Fruit fly (Drosophila melanogaster) whole organism, embryonic: ENCODE data around the gene HBS1.

Experiments used
- ATbp ChIP-seq: fragments of 200-800 bp; sonication (Bioruptor generic); optimal IDR thresholded peaks from 2 replicates; lab custom pipeline; 2017; ENCODE audit warnings: missing biosample characterization, mild to moderate bottlenecking, missing genetic modification characterization, missing genetic modification reagents
- B-H2 ChIP-seq: fragments of 200-800 bp; sonication (Bioruptor generic); optimal IDR thresholded peaks from 2 replicates; lab custom pipeline; 2018; ENCODE audit warnings: missing biosample characterization, mild to moderate bottlenecking, missing genetic modification characterization
- Bteb2 ChIP-seq: fragments of 200-800 bp; sonication (Bioruptor generic); optimal IDR thresholded peaks from 2 replicates; lab custom pipeline; 2016; ENCODE audit warnings: missing biosample characterization, missing genetic modification characterization
- C15 ChIP-seq: fragments of 200-800 bp; sonication (Bioruptor generic); IDR thresholded peaks from 3 replicates; pipeline ENCODE4 v1.3.6; 2022; ENCODE audit warnings: missing biosample characterization, missing genetic modification characterization
- CG10979 ChIP-seq: fragments of 200-800 bp; sonication (Bioruptor generic); optimal IDR thresholded peaks from 2 replicates; lab custom pipeline; 2018; ENCODE audit warnings: missing biosample characterization, mild to moderate bottlenecking, missing genetic modification characterization, moderate library complexity
- CG12391 ChIP-seq: fragments of 200-800 bp; sonication (Bioruptor generic); optimal IDR thresholded peaks from 3 replicates; lab custom pipeline; 2018; ENCODE audit warnings: missing biosample characterization, mild to moderate bottlenecking, missing genetic modification characterization, moderate library complexity
- CG12769 ChIP-seq: fragments of 200-800 bp; sonication (Bioruptor generic); optimal IDR thresholded peaks from 2 replicates; lab custom pipeline; 2019; ENCODE audit warnings: missing biosample characterization, mild to moderate bottlenecking, missing genetic modification characterization, moderate library complexity
- CG13296 ChIP-seq: fragments of 200-800 bp; sonication (Bioruptor generic); optimal IDR thresholded peaks from 3 replicates; lab custom pipeline; 2018; ENCODE audit warnings: missing biosample characterization, mild to moderate bottlenecking, missing genetic modification characterization
- CG13894 ChIP-seq: fragments of 200-800 bp; sonication (Bioruptor generic); optimal IDR thresholded peaks from 3 replicates; lab custom pipeline; 2018; ENCODE audit warnings: missing biosample characterization, mild to moderate bottlenecking, missing genetic modification characterization, moderate library complexity
- CG17568 ChIP-seq: fragments of 200-800 bp; sonication (Bioruptor generic); optimal IDR thresholded peaks from 2 replicates; lab custom pipeline; 2018; ENCODE audit warnings: missing biosample characterization, mild to moderate bottlenecking, missing genetic modification characterization, moderate library complexity
- CG2889 ChIP-seq: fragments of 200-800 bp; sonication (Bioruptor generic); IDR thresholded peaks from 3 replicates; pipeline ENCODE4 v1.3.6; 2022; ENCODE audit warnings: missing biosample characterization, missing genetic modification characterization
- CG31365 ChIP-seq: fragments of 200-800 bp; sonication (Bioruptor generic); optimal IDR thresholded peaks from 2 replicates; lab custom pipeline; 2018; ENCODE audit warnings: missing biosample characterization, mild to moderate bottlenecking, missing genetic modification characterization
- CG3163 ChIP-seq: fragments of 200-800 bp; sonication (Bioruptor generic); optimal IDR thresholded peaks from 3 replicates; lab custom pipeline; 2016; ENCODE audit warnings: missing biosample characterization, missing genetic modification characterization
- CG34422 ChIP-seq: fragments of 200-800 bp; sonication (Bioruptor generic); IDR thresholded peaks from 3 replicates; pipeline ENCODE4 v1.3.6; 2022; ENCODE audit warnings: missing biosample characterization, missing genetic modification characterization
- CG3838 ChIP-seq: fragments of 200-800 bp; sonication (Bioruptor generic); optimal IDR thresholded peaks from 3 replicates; lab custom pipeline; 2016; ENCODE audit warnings: missing biosample characterization, missing genetic modification characterization
- CG4360 ChIP-seq: fragments of 200-800 bp; sonication (Bioruptor generic); IDR thresholded peaks from 2 replicates; pipeline ENCODE4 v1.3.6; 2022; ENCODE audit warnings: missing biosample characterization, missing genetic modification characterization
- CG5245 ChIP-seq: fragments of 200-800 bp; sonication (Bioruptor generic); optimal IDR thresholded peaks from 3 replicates; lab custom pipeline; 2016; ENCODE audit warnings: missing biosample characterization, missing genetic modification characterization
- CG6272 ChIP-seq: fragments of 200-800 bp; sonication (Bioruptor generic); IDR thresholded peaks from 2 replicates; pipeline ENCODE4 v1.3.6; 2022; ENCODE audit warnings: missing biosample characterization, missing genetic modification characterization
- CG8388 ChIP-seq: fragments of 200-800 bp; sonication (Bioruptor generic); optimal IDR thresholded peaks from 2 replicates; lab custom pipeline; 2019; ENCODE audit warnings: missing biosample characterization, mild to moderate bottlenecking, missing genetic modification characterization, moderate library complexity
- CkIIα-i1 ChIP-seq: fragments of 200-800 bp; sonication (Bioruptor generic); IDR thresholded peaks from 2 replicates; pipeline ENCODE4 v1.3.6; 2022; ENCODE audit warnings: missing biosample characterization, missing genetic modification characterization
- ERR ChIP-seq: fragments of 200-800 bp; sonication (Bioruptor generic); optimal IDR thresholded peaks from 2 replicates; lab custom pipeline; 2016; ENCODE audit warnings: missing biosample characterization, missing genetic modification characterization
- Ets65A ChIP-seq: fragments of 200-800 bp; sonication (Bioruptor generic); peaks from one replicate; lab custom pipeline; 2016; ENCODE audit warnings: missing biosample characterization, missing genetic modification characterization
- Ets97D ChIP-seq: fragments of 200-800 bp; sonication (Bioruptor generic); optimal IDR thresholded peaks from 3 replicates; lab custom pipeline; 2016; ENCODE audit warnings: missing biosample characterization, missing genetic modification characterization
- GATAe ChIP-seq: fragments of 200-800 bp; sonication (Bioruptor generic); conservative IDR thresholded peaks from 2 replicates; pipeline ENCODE4 v1.3.6; 2022; ENCODE audit warnings: missing biosample characterization, missing genetic modification characterization
- Gsc ChIP-seq: fragments of 200-800 bp; sonication (Bioruptor generic); IDR thresholded peaks from 2 replicates; pipeline ENCODE4 v1.3.6; 2022; ENCODE audit warnings: missing biosample characterization, missing genetic modification characterization
- H15 ChIP-seq: fragments of 200-800 bp; sonication (Bioruptor generic); IDR thresholded peaks from 3 replicates; pipeline ENCODE4 v1.3.6; 2022; ENCODE audit warnings: missing biosample characterization, missing genetic modification characterization
- HHEX ChIP-seq: fragments of 200-800 bp; sonication (Bioruptor generic); optimal IDR thresholded peaks from 3 replicates; lab custom pipeline; 2017; ENCODE audit warnings: missing biosample characterization, mild to moderate bottlenecking, missing genetic modification characterization, missing genetic modification reagents
- Hand ChIP-seq: fragments of 200-800 bp; sonication (Bioruptor generic); optimal IDR thresholded peaks from 2 replicates; lab custom pipeline; 2017; ENCODE audit warnings: mild to moderate bottlenecking, missing biosample characterization, missing genetic modification reagents, missing genetic modification characterization
- Hsf ChIP-seq: fragments of 200-800 bp; sonication (Bioruptor generic); optimal IDR thresholded peaks from 3 replicates; lab custom pipeline; 2016; ENCODE audit warnings: missing biosample characterization, missing genetic modification characterization
- Kr ChIP-seq: fragments of 200-800 bp; sonication (Bioruptor generic); optimal IDR thresholded peaks from 2 replicates; lab custom pipeline; 2017; ENCODE audit warnings: missing biosample characterization, mild to moderate bottlenecking, missing genetic modification characterization
- Med ChIP-seq: fragments of 200-800 bp; sonication (Bioruptor generic); peaks from one replicate; lab custom pipeline; 2016; ENCODE audit warnings: missing biosample characterization, missing genetic modification characterization, mild to moderate bottlenecking, inconsistent platforms, moderate library complexity
- Mrtf ChIP-seq: fragments of 200-800 bp; sonication (Bioruptor generic); IDR thresholded peaks from 3 replicates; pipeline ENCODE4 v1.3.6; 2022; ENCODE audit warnings: missing biosample characterization, missing genetic modification characterization
- NK7.1 ChIP-seq: fragments of 200-800 bp; sonication (Bioruptor generic); optimal IDR thresholded peaks from 3 replicates; lab custom pipeline; 2016; ENCODE audit warnings: missing biosample characterization, missing genetic modification characterization
- Nf-YB ChIP-seq: fragments of 200-800 bp; sonication (Bioruptor generic); optimal IDR thresholded peaks from 3 replicates; lab custom pipeline; 2019; ENCODE audit warnings: missing biosample characterization, mild to moderate bottlenecking, missing genetic modification characterization, moderate library complexity
- TFAM ChIP-seq: fragments of 200-800 bp; sonication (Bioruptor generic); optimal IDR thresholded peaks from 2 replicates; lab custom pipeline; 2017; ENCODE audit warnings: missing biosample characterization, missing genetic modification characterization, inconsistent platforms
- Vsx1 ChIP-seq: fragments of 200-800 bp; sonication (Bioruptor generic); optimal IDR thresholded peaks from 2 replicates; lab custom pipeline; 2017; ENCODE audit warnings: missing biosample characterization, mild to moderate bottlenecking, missing genetic modification characterization, missing genetic modification reagents
- abd-A ChIP-seq: fragments of 200-800 bp; sonication (Bioruptor generic); optimal IDR thresholded peaks from 3 replicates; lab custom pipeline; 2019; ENCODE audit warnings: missing biosample characterization, mild to moderate bottlenecking, missing genetic modification characterization, moderate library complexity
- ato ChIP-seq: fragments of 200-800 bp; sonication (Bioruptor generic); IDR thresholded peaks from 2 replicates; pipeline ENCODE4 v1.3.6; 2022; ENCODE audit warnings: missing biosample characterization, missing genetic modification characterization; ENCODE audit not compliant: partially characterized antibody
- bigmax ChIP-seq: fragments of 200-800 bp; sonication (Bioruptor generic); optimal IDR thresholded peaks from 2 replicates; lab custom pipeline; 2018; ENCODE audit warnings: missing biosample characterization, mild to moderate bottlenecking, missing genetic modification characterization
- chn ChIP-seq: fragments of 200-800 bp; sonication (Bioruptor generic); optimal IDR thresholded peaks from 2 replicates; lab custom pipeline; 2016; ENCODE audit warnings: missing biosample characterization, missing genetic modification characterization
- crol ChIP-seq: fragments of 200-800 bp; sonication (Bioruptor generic); IDR thresholded peaks from 2 replicates; pipeline ENCODE4 v1.3.6; 2022; ENCODE audit warnings: missing biosample characterization, missing genetic modification characterization
- disco-r ChIP-seq: fragments of 200-800 bp; sonication (Bioruptor generic); optimal IDR thresholded peaks from 2 replicates; lab custom pipeline; 2016; ENCODE audit warnings: missing biosample characterization, missing genetic modification characterization
- dmrt11E ChIP-seq: fragments of 200-800 bp; sonication (Bioruptor generic); optimal IDR thresholded peaks from 3 replicates; lab custom pipeline; 2018; ENCODE audit warnings: missing biosample characterization, mild to moderate bottlenecking, missing genetic modification characterization, moderate library complexity
- gsb-n ChIP-seq: fragments of 200-800 bp; sonication (Bioruptor generic); optimal IDR thresholded peaks from 3 replicates; lab custom pipeline; 2018; ENCODE audit warnings: missing biosample characterization, mild to moderate bottlenecking, missing genetic modification characterization
- hth ChIP-seq: fragments of >200 bp; optimal IDR thresholded peaks from 2 replicates; lab custom pipeline; 2017; ENCODE audit warnings: inconsistent platforms
- inv ChIP-seq: fragments of 200-800 bp; sonication (Bioruptor generic); IDR thresholded peaks from 2 replicates; pipeline ENCODE4 v1.3.6; 2022; ENCODE audit warnings: missing biosample characterization, missing genetic modification characterization; ENCODE audit not compliant: partially characterized antibody
- knrl ChIP-seq: fragments of 200-800 bp; sonication (Bioruptor generic); IDR thresholded peaks from 3 replicates; pipeline ENCODE4 v1.3.6; 2022; ENCODE audit warnings: missing biosample characterization, missing genetic modification characterization; ENCODE audit not compliant: partially characterized antibody
- org-1 ChIP-seq: fragments of 200-800 bp; sonication (Bioruptor generic); optimal IDR thresholded peaks from 2 replicates; lab custom pipeline; 2017; ENCODE audit warnings: missing biosample characterization, missing genetic modification characterization
- sc ChIP-seq, 3 experiments: fragments of >200 bp in 2 of 3; fragments of 200-800 bp in 1 of 3; sonication (Bioruptor generic) in 1 of 3; optimal IDR thresholded peaks; 2 replicates in 2 of 3; 3 replicates in 1 of 3; lab custom pipeline; 2017; ENCODE audit warnings: mild to moderate bottlenecking in 1 of 3, missing biosample characterization in 1 of 3, missing genetic modification characterization in 1 of 3, missing genetic modification reagents in 1 of 3
- tna ChIP-seq: fragments of 200-800 bp; sonication (Bioruptor generic); IDR thresholded peaks from 2 replicates; pipeline ENCODE4 v1.3.6; 2022; ENCODE audit warnings: missing biosample characterization, missing genetic modification characterization; ENCODE audit not compliant: partially characterized antibody

Gene HBS1

DNA sequence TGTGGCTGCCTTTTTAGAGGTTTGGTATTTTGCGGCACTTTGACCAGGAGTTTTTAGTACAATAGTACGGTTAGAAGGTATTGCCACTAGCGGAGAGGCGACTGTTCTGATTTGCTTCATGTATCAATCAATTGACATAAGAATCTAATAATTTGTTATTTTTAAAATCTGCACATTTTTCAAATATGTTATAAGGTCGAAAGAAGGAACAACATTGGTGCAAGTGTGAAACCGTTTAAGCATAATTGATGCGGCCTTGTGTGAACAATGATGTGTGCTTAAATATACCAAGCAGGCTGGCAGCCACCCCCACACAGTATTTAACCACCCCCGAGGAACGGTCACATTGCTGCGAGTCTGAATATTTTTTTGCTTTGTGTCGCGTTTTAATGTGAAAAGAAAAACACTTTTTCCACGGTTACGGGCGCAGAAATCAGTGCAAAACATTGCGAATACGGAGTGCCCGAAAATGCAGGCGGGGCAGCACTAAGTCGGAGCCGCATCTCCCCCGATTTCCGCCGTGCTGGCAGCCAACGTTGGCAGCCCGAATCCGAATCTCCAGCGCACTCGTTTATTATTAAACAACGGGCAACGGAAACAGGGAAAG, at the start of gene HBS1, which contains the start of gene CG12025 (continued):
- no peak for TF ChIP-seq sc (optimal IDR thresholded peaks at IDR 0.05; lab: Kevin White, UChicago)
- TF ChIP-seq sc (GFP tag; optimal IDR thresholded peaks at IDR 0.05; lab: Kevin White, UChicago) = no peak
- TF ChIP-seq CG12391 (tag; lab: Kevin White, UChicago) = peak; percentile 73
- TF ChIP-seq B-H2 (GFP tag; lab: Kevin White, UChicago) = no peak
- no peak for TF ChIP-seq Vsx1 (GFP tag; lab: Kevin White, UChicago)
- TF ChIP-seq tna (GFP tag; lab: Robert Waterston, UW) = no peak; the same call in 1 of the 2 replicates
- TF ChIP-seq hth = no peak
- TF ChIP-seq CG8388 = peak; percentile 38
- no peak for TF ChIP-seq NK7.1 (GFP tag; lab: Kevin White, UChicago)
- no peak for TF ChIP-seq CkIIα-i1 (GFP tag; lab: Robert Waterston, UW)
- peak; percentile 79 for TF ChIP-seq Hsf (GFP tag; lab: Kevin White, UChicago)
- TF ChIP-seq CG34422 (GFP tag; lab: Robert Waterston, UW) = no peak; the same call in 2 of the 3 replicates
- TF ChIP-seq CG5245 (GFP tag; lab: Kevin White, UChicago) = peak; percentile 37
- no peak for TF ChIP-seq bigmax (GFP tag; lab: Kevin White, UChicago)
- TF ChIP-seq CG4360 (GFP tag; lab: Robert Waterston, UW) = no peak
- TF ChIP-seq Kr (GFP tag; lab: Kevin White, UChicago) = no peak
- TF ChIP-seq crol = no peak
- TF ChIP-seq Hand = no peak
- TF ChIP-seq C15 (GFP tag; lab: Robert Waterston, UW) = no peak
- no peak for TF ChIP-seq CG31365 (tag; lab: Kevin White, UChicago)
- no peak for TF ChIP-seq CG17568
- peak; percentile 88 for TF ChIP-seq Med (GFP tag; lab: Kevin White, UChicago)
- no peak for TF ChIP-seq H15 (GFP tag; lab: Robert Waterston, UW)
- TF ChIP-seq gsb-n (tag; lab: Kevin White, UChicago) = no peak
- TF ChIP-seq ERR (GFP tag; lab: Kevin White, UChicago) = no peak
- TF ChIP-seq CG3163 = no peak
- TF ChIP-seq CG12769 = peak; percentile 63
- no peak for TF ChIP-seq ato
- TF ChIP-seq Mrtf (GFP tag; lab: Robert Waterston, UW) = 0 out of 3 replicates have a peak, but pooled peaks have one; percentile 44
- no peak for TF ChIP-seq GATAe
- TF ChIP-seq abd-A (tag; lab: Kevin White, UChicago) = no peak
- TF ChIP-seq org-1 (GFP tag; lab: Kevin White, UChicago) = no peak
- TF ChIP-seq HHEX = no peak
- TF ChIP-seq CG2889 = 0 out of 3 replicates have a peak, but pooled peaks have one; percentile 26
- peak; percentile 53; the same call in 1 of the 2 replicates for TF ChIP-seq CG6272 (GFP tag; lab: Robert Waterston, UW)
- TF ChIP-seq Ets65A (GFP tag; lab: Kevin White, UChicago) = peak; percentile 94
- TF ChIP-seq Gsc (GFP tag; lab: Robert Waterston, UW) = no peak
- TF ChIP-seq CG13894 (tag; lab: Kevin White, UChicago) = peak; percentile 59
- peak; percentile 91 for TF ChIP-seq chn (GFP tag; lab: Kevin White, UChicago)
- peak; percentile 54 for TF ChIP-seq Bteb2
- TF ChIP-seq disco-r (GFP tag; lab: Kevin White, UChicago) = no peak
- TF ChIP-seq knrl (GFP tag; lab: Robert Waterston, UW) = peak; percentile 27; the same call in 1 of the 3 replicates
- no peak for TF ChIP-seq ATbp (GFP tag; lab: Kevin White, UChicago)
- peak; percentile 26 for TF ChIP-seq CG3838 (GFP tag; lab: Kevin White, UChicago)
- TF ChIP-seq TFAM (GFP tag; lab: Kevin White, UChicago) = no peak
- TF ChIP-seq Ets97D (GFP tag; lab: Kevin White, UChicago) = peak; percentile 72
- TF ChIP-seq CG13296 (GFP tag; lab: Kevin White, UChicago) = no peak
- peak; percentile 13 for TF ChIP-seq CG10979
- no peak for TF ChIP-seq inv (GFP tag; lab: Robert Waterston, UW)
- TF ChIP-seq dmrt11E (tag; lab: Kevin White, UChicago) = peak; percentile 54
- no peak for TF ChIP-seq Nf-YB (GFP tag; lab: Kevin White, UChicago)
